Worm (Caenorhabditis elegans) whole organism, early embryonic: ENCODE results near the gene spp-14.

ENCODE experiments used
- B0310.2 ChIP-seq: sonication (generic microtip); optimal IDR thresholded peaks from 2 replicates; lab custom pipeline; 2016; ENCODE audit warnings: mild to moderate bottlenecking, missing genetic modification characterization, missing compliant biosample characterization
- aly-1 ChIP-seq: sonication (generic microtip); optimal IDR thresholded peaks from 2 replicates; lab custom pipeline; 2016; ENCODE audit warnings: missing genetic modification characterization, missing compliant biosample characterization
- ama-1 ChIP-seq: fragments of 150-350 bp; optimal IDR thresholded peaks from 2 replicates; lab custom pipeline; 2014
- flt-1 ChIP-seq: fragments of 200-800 bp; sonication (Bioruptor generic); IDR thresholded peaks from 2 replicates; pipeline ENCODE4 v1.3.6; 2022; ENCODE audit warnings: missing genetic modification characterization, missing compliant biosample characterization
- hnd-1 ChIP-seq: sonication (generic microtip); optimal IDR thresholded peaks from 2 replicates; lab custom pipeline; 2016; ENCODE audit warnings: missing genetic modification characterization, missing compliant biosample characterization

DNA sequence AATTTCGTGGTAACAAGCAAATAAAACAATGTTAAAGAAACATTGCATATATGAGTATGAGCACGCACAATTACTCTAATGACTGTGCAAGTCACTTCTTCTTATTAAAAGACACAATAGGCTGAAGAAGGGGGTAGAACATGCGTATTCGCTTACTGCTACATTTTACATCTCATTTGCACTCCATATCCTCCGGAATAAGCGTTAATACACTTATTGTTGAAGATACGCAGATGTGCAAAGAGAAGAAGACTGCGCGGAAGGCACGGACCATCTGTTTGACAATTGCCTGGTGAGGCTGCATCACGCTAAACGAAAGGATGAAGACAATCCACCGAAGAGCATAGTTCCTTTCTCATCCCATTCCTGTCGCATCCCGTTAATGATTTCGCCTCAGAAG lies 12.9 kb upstream of the spp-14 start:
- TF ChIP-seq B0310.2 (tag; lab: Kevin White, UChicago) (no peak), ama-1 (lab: Kevin White, UChicago) (no peak), hnd-1 (tag; lab: Kevin White, UChicago) (no peak), aly-1 (no peak), flt-1 (GFP tag; lab: Robert Waterston, UW) (no peak; the same call in 1 of the 2 replicates)
